Worm (Caenorhabditis elegans) whole organism, L4 larva: ENCODE measurements around the gene mes-6.

Source experiments
- F37D6.2 ChIP-seq: sonication (generic microtip); optimal IDR thresholded peaks from 2 replicates; lab custom pipeline; 2016; ENCODE audit warnings: mild to moderate bottlenecking, missing genetic modification characterization, missing compliant biosample characterization
- F49E8.2 ChIP-seq: sonication (generic microtip); optimal IDR thresholded peaks from 2 replicates; lab custom pipeline; 2016; ENCODE audit warnings: missing compliant biosample characterization, mild to moderate bottlenecking, missing genetic modification characterization, borderline replicate concordance
- T20F7.1 ChIP-seq: fragments of 200-800 bp; sonication (Bioruptor generic); optimal IDR thresholded peaks from 2 replicates; lab custom pipeline; 2018; ENCODE audit warnings: mild to moderate bottlenecking, missing genetic modification characterization, missing compliant biosample characterization
- aha-1 ChIP-seq: fragments of 150-350 bp; peaks from one replicate; lab custom pipeline; 2014; ENCODE audit warnings: missing biosample characterization, missing genetic modification characterization
- aly-2 ChIP-seq: sonication (generic microtip); optimal IDR thresholded peaks from 2 replicates; lab custom pipeline; 2018; ENCODE audit warnings: missing biosample characterization, missing genetic modification characterization
- arid-1 ChIP-seq: fragments of 200-800 bp; sonication (Bioruptor generic); conservative IDR thresholded peaks from 2 replicates; pipeline ENCODE4 v1.3.6; 2022; ENCODE audit warnings: missing genetic modification reagents, missing genetic modification characterization, missing compliant biosample characterization
- ceh-20 ChIP-seq: fragments of 200-800 bp; sonication (Bioruptor generic); IDR thresholded peaks from 2 replicates; pipeline ENCODE4 v1.3.6; 2022; ENCODE audit warnings: missing genetic modification reagents, missing genetic modification characterization, missing compliant biosample characterization
- ceh-32 ChIP-seq: sonication (generic microtip); optimal IDR thresholded peaks from 2 replicates; lab custom pipeline; 2016; ENCODE audit warnings: mild to moderate bottlenecking, missing genetic modification characterization, missing compliant biosample characterization; ENCODE audit not compliant: poor library complexity
- ceh-44 ChIP-seq: fragments of 200-800 bp; sonication (Bioruptor generic); IDR thresholded peaks from 2 replicates; pipeline ENCODE4 v1.3.6; 2022; ENCODE audit warnings: missing genetic modification reagents, missing genetic modification characterization, missing compliant biosample characterization
- ceh-82 ChIP-seq: sonication (generic microtip); optimal IDR thresholded peaks from 2 replicates; lab custom pipeline; 2017; ENCODE audit warnings: missing biosample characterization, missing genetic modification characterization
- ces-1 ChIP-seq: fragments of 150-350 bp; sonication (generic microtip); optimal IDR thresholded peaks from 4 replicates; lab custom pipeline; 2014; ENCODE audit warnings: missing biosample characterization, missing genetic modification reagents, missing genetic modification characterization
- cey-2 ChIP-seq: sonication (generic microtip); optimal IDR thresholded peaks from 3 replicates; lab custom pipeline; 2017; ENCODE audit warnings: missing genetic modification characterization, mild to moderate bottlenecking, missing compliant biosample characterization, antibody characterized with exemption, borderline replicate concordance; ENCODE audit not compliant: insufficient read depth
- ctbp-1 ChIP-seq: fragments of 200-800 bp; sonication (Bioruptor generic); IDR thresholded peaks from 2 replicates; pipeline ENCODE4 v1.3.6; 2022; ENCODE audit warnings: missing genetic modification reagents, missing genetic modification characterization, missing compliant biosample characterization
- daf-12 ChIP-seq: fragments of 150-350 bp; optimal IDR thresholded peaks from 2 replicates; lab custom pipeline; 2014; ENCODE audit warnings: missing biosample characterization, missing genetic modification reagents, missing genetic modification characterization
- daf-19 ChIP-seq: fragments of 200-800 bp; sonication (Bioruptor generic); conservative IDR thresholded peaks from 2 replicates; pipeline ENCODE4 v1.3.6; 2022; ENCODE audit warnings: missing genetic modification characterization, missing compliant biosample characterization
- dmd-8 ChIP-seq: fragments of 200-800 bp; sonication (Bioruptor generic); IDR thresholded peaks from 2 replicates; pipeline ENCODE4 v1.3.6; 2022; ENCODE audit warnings: missing genetic modification characterization, missing compliant biosample characterization
- dpl-1 ChIP-seq: fragments of 150-350 bp; optimal IDR thresholded peaks from 2 replicates; lab custom pipeline; 2014; ENCODE audit warnings: missing biosample characterization, missing genetic modification reagents, missing genetic modification characterization
- duxl-1 ChIP-seq: sonication (generic microtip); optimal IDR thresholded peaks from 2 replicates; lab custom pipeline; 2016; ENCODE audit warnings: mild to moderate bottlenecking, missing genetic modification characterization, moderate library complexity, missing compliant biosample characterization; ENCODE audit not compliant: poor library complexity
- dve-1 ChIP-seq: sonication (generic microtip); optimal IDR thresholded peaks from 2 replicates; lab custom pipeline; 2017; ENCODE audit warnings: antibody characterized with exemption, mild to moderate bottlenecking, missing genetic modification characterization, missing compliant biosample characterization; ENCODE audit not compliant: insufficient read depth
- egl-43 ChIP-seq: fragments of 200-800 bp; sonication (Bioruptor generic); IDR thresholded peaks from 2 replicates; pipeline ENCODE4 v1.3.6; 2022; ENCODE audit warnings: missing genetic modification reagents, missing genetic modification characterization, missing compliant biosample characterization
- hif-1 ChIP-seq, 2 experiments: sonication (generic microtip); optimal IDR thresholded peaks; 2 replicates each; lab custom pipeline; 2016 to 2017; ENCODE audit warnings: missing compliant biosample characterization in 2 of 2, missing genetic modification characterization in 2 of 2, missing genetic modification reagents in 2 of 2, missing genotype in 2 of 2, mild to moderate bottlenecking in 1 of 2
- hlh-30 ChIP-seq: sonication (generic microtip); optimal IDR thresholded peaks from 2 replicates; lab custom pipeline; 2017; ENCODE audit warnings: antibody characterized with exemption, mild to moderate bottlenecking, missing genetic modification characterization, missing compliant biosample characterization; ENCODE audit not compliant: insufficient read depth
- hmg-1.1 ChIP-seq: fragments of 200-800 bp; sonication (Bioruptor generic); IDR thresholded peaks from 2 replicates; pipeline ENCODE4 v1.3.6; 2022; ENCODE audit warnings: missing genetic modification reagents, missing genetic modification characterization, missing compliant biosample characterization
- lin-13 ChIP-seq: fragments of 150-350 bp; optimal IDR thresholded peaks from 2 replicates; lab custom pipeline; 2014; ENCODE audit warnings: missing biosample characterization, missing genetic modification reagents, missing genetic modification characterization
- lin-39 ChIP-seq: fragments of 150-350 bp; optimal IDR thresholded peaks from 2 replicates; lab custom pipeline; 2014; ENCODE audit warnings: missing biosample characterization, missing genetic modification reagents, missing genetic modification characterization
- lir-3 ChIP-seq: sonication (generic microtip); optimal IDR thresholded peaks from 2 replicates; lab custom pipeline; 2016; ENCODE audit warnings: mild to moderate bottlenecking, missing genetic modification characterization, missing compliant biosample characterization
- madf-9 ChIP-seq: fragments of 200-800 bp; sonication (Bioruptor generic); conservative IDR thresholded peaks from 2 replicates; pipeline ENCODE4 v1.3.6; 2022; ENCODE audit warnings: missing genetic modification reagents, missing genetic modification characterization, missing compliant biosample characterization
- mdl-1 ChIP-seq, 2 experiments: fragments of 150-350 bp in 1 of 2; sonication (generic microtip) in 1 of 2; optimal IDR thresholded peaks; 2 replicates each; lab custom pipeline; 2014 to 2017; ENCODE audit warnings: missing biosample characterization in 2 of 2, missing genetic modification characterization in 2 of 2
- mep-1 ChIP-seq: fragments of 150-350 bp; sonication (generic microtip); optimal IDR thresholded peaks from 3 replicates; lab custom pipeline; 2014; ENCODE audit warnings: missing biosample characterization, missing genetic modification characterization
- mes-2 ChIP-seq: sonication (generic microtip); optimal IDR thresholded peaks from 2 replicates; lab custom pipeline; 2016; ENCODE audit warnings: missing genotype, mild to moderate bottlenecking, missing genetic modification characterization, missing compliant biosample characterization; ENCODE audit not compliant: poor library complexity, severe bottlenecking
- mxl-3 ChIP-seq: fragments of 200-800 bp; sonication (Bioruptor generic); optimal IDR thresholded peaks from 2 replicates; lab custom pipeline; 2018; ENCODE audit warnings: mild to moderate bottlenecking, missing genetic modification characterization, missing compliant biosample characterization
- nhr-10 ChIP-seq: fragments of 150-350 bp; optimal IDR thresholded peaks from 2 replicates; lab custom pipeline; 2014; ENCODE audit warnings: missing biosample characterization, missing genetic modification characterization
- nhr-102 ChIP-seq: sonication (generic microtip); optimal IDR thresholded peaks from 2 replicates; lab custom pipeline; 2016; ENCODE audit warnings: mild to moderate bottlenecking, missing genetic modification characterization, moderate library complexity, missing compliant biosample characterization
- nhr-237 ChIP-seq: sonication (generic microtip); optimal IDR thresholded peaks from 2 replicates; lab custom pipeline; 2017; ENCODE audit warnings: missing biosample characterization, missing genetic modification characterization
- nhr-28 ChIP-seq: fragments of 150-350 bp; optimal IDR thresholded peaks from 2 replicates; lab custom pipeline; 2014; ENCODE audit warnings: missing biosample characterization, missing genetic modification characterization
- nhr-41 ChIP-seq: fragments of 200-800 bp; sonication (Bioruptor generic); IDR thresholded peaks from 2 replicates; pipeline ENCODE4 v1.3.6; 2022; ENCODE audit warnings: missing genetic modification reagents, missing genetic modification characterization, missing compliant biosample characterization
- nhr-42 ChIP-seq: fragments of 200-800 bp; sonication (Bioruptor generic); IDR thresholded peaks from 2 replicates; pipeline ENCODE4 v1.3.6; 2022; ENCODE audit warnings: missing genetic modification characterization, missing compliant biosample characterization
- php-3 ChIP-seq: fragments of 200-800 bp; sonication (Bioruptor generic); IDR thresholded peaks from 2 replicates; pipeline ENCODE4 v1.3.6; 2022; ENCODE audit warnings: missing genetic modification reagents, missing genetic modification characterization, missing compliant biosample characterization
- pqm-1 ChIP-seq: sonication (generic microtip); optimal IDR thresholded peaks from 2 replicates; lab custom pipeline; 2017; ENCODE audit warnings: missing biosample characterization, missing genetic modification characterization
- sdz-12 ChIP-seq: fragments of 200-800 bp; sonication (Bioruptor generic); optimal IDR thresholded peaks from 2 replicates; lab custom pipeline; 2018; ENCODE audit warnings: mild to moderate bottlenecking, missing genetic modification characterization, missing compliant biosample characterization
- set-16 ChIP-seq: fragments of 200-800 bp; sonication (Bioruptor generic); IDR thresholded peaks from 2 replicates; pipeline ENCODE4 v1.3.6; 2022; ENCODE audit warnings: missing genetic modification reagents, missing genetic modification characterization, missing compliant biosample characterization
- snpc-1.2 ChIP-seq: fragments of 200-800 bp; sonication (Bioruptor generic); IDR thresholded peaks from 2 replicates; pipeline ENCODE4 v1.3.6; 2022; ENCODE audit warnings: missing genetic modification reagents, missing genetic modification characterization, missing compliant biosample characterization
- spr-1 ChIP-seq: sonication (generic microtip); optimal IDR thresholded peaks from 2 replicates; lab custom pipeline; 2016; ENCODE audit warnings: mild to moderate bottlenecking, missing genetic modification characterization, missing compliant biosample characterization
- spr-3 ChIP-seq: fragments of 200-800 bp; sonication (Bioruptor generic); optimal IDR thresholded peaks from 2 replicates; lab custom pipeline; 2018; ENCODE audit warnings: mild to moderate bottlenecking, missing genetic modification characterization, missing compliant biosample characterization
- tag-97 ChIP-seq: fragments of 200-800 bp; sonication (Bioruptor generic); IDR thresholded peaks from 2 replicates; pipeline ENCODE4 v1.3.6; 2022; ENCODE audit warnings: missing genetic modification characterization, missing compliant biosample characterization
- unc-130 ChIP-seq: sonication (generic microtip); optimal IDR thresholded peaks from 2 replicates; lab custom pipeline; 2016; ENCODE audit warnings: missing genetic modification reagents, missing genetic modification characterization, missing compliant biosample characterization
- ztf-11 ChIP-seq: fragments of 150-350 bp; optimal IDR thresholded peaks from 2 replicates; lab custom pipeline; 2014; ENCODE audit warnings: missing biosample characterization, missing genetic modification characterization

The mes-6 gene

DNA sequence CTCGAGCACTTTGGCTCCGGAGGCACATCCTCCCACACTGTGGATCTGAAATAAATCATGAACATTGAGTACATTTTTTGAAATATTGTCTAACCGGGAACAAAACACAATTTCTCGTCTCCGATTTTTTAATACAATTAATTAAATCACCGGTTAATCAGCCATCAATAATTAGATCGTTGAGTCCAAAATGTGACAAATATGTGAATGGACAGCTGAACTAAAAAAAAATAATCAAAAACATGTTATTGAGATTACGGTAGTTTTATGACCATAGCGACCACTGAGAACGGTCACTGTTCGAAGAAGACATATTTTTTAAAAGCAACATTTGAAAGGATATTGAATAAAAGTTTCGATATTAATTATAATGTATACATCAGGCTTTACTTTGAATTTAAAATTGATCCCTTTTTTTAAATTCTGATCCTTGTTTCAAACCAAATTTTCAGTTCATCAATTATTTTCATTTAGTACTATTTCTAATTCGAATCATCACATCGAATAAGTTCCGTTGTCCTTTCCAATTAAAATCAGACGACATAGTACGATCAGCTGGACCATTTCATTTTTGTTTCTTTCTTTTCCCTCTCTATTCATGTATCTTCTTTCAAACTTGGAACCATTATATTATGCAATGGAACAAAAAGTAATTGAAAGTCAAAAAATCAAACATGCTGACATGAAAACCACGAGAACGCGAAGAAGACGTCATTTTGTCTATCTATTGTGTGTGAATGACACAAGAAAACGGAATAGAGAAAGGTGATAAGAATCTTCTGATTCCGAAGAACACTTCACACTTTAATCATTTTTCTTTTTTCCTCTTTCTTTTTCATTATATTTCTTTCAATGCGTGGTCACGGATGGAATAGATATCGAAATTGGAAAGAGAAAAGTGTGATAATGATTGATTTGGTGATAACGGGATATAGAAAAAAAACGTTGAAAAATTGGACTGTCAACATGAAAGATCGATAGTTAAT is 19.3 kb downstream of the mes-6 start (continued):
- TF ChIP-seq ceh-20 (GFP tag; lab: Robert Waterston, UW) = peak; percentile 87
- no peak for TF ChIP-seq snpc-1.2
- no peak for TF ChIP-seq ztf-11 (tag; lab: Kevin White, UChicago)
- no peak for TF ChIP-seq ces-1 (GFP tag; lab: Kevin White, UChicago)
- TF ChIP-seq set-16 (GFP tag; lab: Robert Waterston, UW) = no peak
- TF ChIP-seq ceh-44 (GFP tag; lab: Robert Waterston, UW) = no peak
- no peak for TF ChIP-seq unc-130 (GFP tag; lab: Kevin White, UChicago)
- peak; percentile 14 for TF ChIP-seq dpl-1 (GFP tag; lab: Kevin White, UChicago)
- peak; percentile 75 for TF ChIP-seq mep-1
- TF ChIP-seq madf-9 (GFP tag; lab: Robert Waterston, UW) = no peak
- TF ChIP-seq lin-39 = no peak
- no peak for TF ChIP-seq nhr-237 (tag; lab: Kevin White, UChicago)
- no peak for TF ChIP-seq tag-97 (GFP tag; lab: Robert Waterston, UW)
- no peak for TF ChIP-seq dmd-8 (GFP tag; lab: Robert Waterston, UW)
- TF ChIP-seq daf-12 (tag; lab: Kevin White, UChicago) = no peak
- TF ChIP-seq ceh-32 (tag; lab: Kevin White, UChicago) = no peak
- TF ChIP-seq cey-2 (tag; lab: Kevin White, UChicago) = peak; percentile 95
- TF ChIP-seq F37D6.2 (tag; lab: Kevin White, UChicago) = no peak
- peak; percentile 79 for TF ChIP-seq T20F7.1 (GFP tag; lab: Kevin White, UChicago)
- TF ChIP-seq nhr-41 (GFP tag; lab: Robert Waterston, UW) = 0 out of 2 replicates have a peak, but pooled peaks have one; percentile 35
- no peak for TF ChIP-seq sdz-12 (GFP tag; lab: Kevin White, UChicago)
- TF ChIP-seq lin-13 (GFP tag; lab: Kevin White, UChicago) = peak; percentile 15
- TF ChIP-seq ceh-82 = no peak
- TF ChIP-seq nhr-28 (tag; lab: Kevin White, UChicago) = peak; percentile 99
- TF ChIP-seq mxl-3 (GFP tag; lab: Kevin White, UChicago) = peak; percentile 73
- TF ChIP-seq nhr-10 (tag; lab: Kevin White, UChicago) = peak; percentile 90

DNA sequence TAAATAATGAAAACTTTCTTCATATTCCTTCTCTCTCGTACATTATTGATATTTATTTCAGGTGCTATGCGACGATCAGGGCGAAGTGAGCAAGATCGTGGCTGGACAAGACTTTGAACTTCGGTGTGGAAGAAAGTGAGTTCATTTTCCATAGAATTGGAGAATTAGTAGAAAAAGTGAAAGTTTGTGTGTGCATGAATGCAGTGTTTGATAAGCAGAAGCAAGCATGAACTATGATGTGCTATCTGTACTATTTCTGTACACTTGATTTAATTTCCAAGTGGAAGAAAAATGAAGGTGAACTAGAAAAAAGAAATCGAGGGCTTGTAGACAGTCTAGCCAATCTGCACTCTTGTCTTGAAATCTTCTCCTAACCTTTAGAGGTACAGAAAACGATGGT is 20.9 kb downstream of the mes-6 start:
- TF ChIP-seq dve-1 (tag; lab: Kevin White, UChicago) (peak; percentile 76), nhr-102 (tag; lab: Kevin White, UChicago) (peak; percentile 13), pqm-1 (tag; lab: Kevin White, UChicago) (peak; percentile 68), ceh-44 (GFP tag; lab: Robert Waterston, UW) (no peak), hmg-1.1 (GFP tag; lab: Robert Waterston, UW) (no peak), spr-3 (GFP tag; lab: Kevin White, UChicago) (no peak), mdl-1 (tag; optimal IDR thresholded peaks at IDR 0.05; lab: Kevin White, UChicago) (peak in 1 of 2 experiments; percentile 32), aly-2 (no peak), hif-1 (tag; optimal IDR thresholded peaks at IDR 0.05; lab: Kevin White, UChicago) (no peak), ctbp-1 (GFP tag; lab: Robert Waterston, UW) (no peak), lir-3 (tag; lab: Kevin White, UChicago) (no peak), aha-1 (tag; lab: Kevin White, UChicago) (peak; percentile 13), mxl-3 (GFP tag; lab: Kevin White, UChicago) (peak; percentile 25), spr-1 (tag; lab: Kevin White, UChicago) (no peak), daf-19 (no peak), mes-2 (tag; lab: Kevin White, UChicago) (peak; percentile 22), mep-1 (peak; percentile 33), arid-1 (GFP tag; lab: Robert Waterston, UW) (no peak), nhr-42 (no peak), F49E8.2 (tag; lab: Kevin White, UChicago) (no peak), duxl-1 (tag; lab: Kevin White, UChicago) (no peak), T20F7.1 (GFP tag; lab: Kevin White, UChicago) (peak; percentile 1), lin-39 (no peak), egl-43 (GFP tag; lab: Robert Waterston, UW) (no peak), php-3 (GFP tag; lab: Robert Waterston, UW) (no peak), hlh-30 (peak; percentile 28)
